Fruit fly (Drosophila melanogaster): ENCODE measurements around the gene CG32856.

CG32856 gene

DNA sequence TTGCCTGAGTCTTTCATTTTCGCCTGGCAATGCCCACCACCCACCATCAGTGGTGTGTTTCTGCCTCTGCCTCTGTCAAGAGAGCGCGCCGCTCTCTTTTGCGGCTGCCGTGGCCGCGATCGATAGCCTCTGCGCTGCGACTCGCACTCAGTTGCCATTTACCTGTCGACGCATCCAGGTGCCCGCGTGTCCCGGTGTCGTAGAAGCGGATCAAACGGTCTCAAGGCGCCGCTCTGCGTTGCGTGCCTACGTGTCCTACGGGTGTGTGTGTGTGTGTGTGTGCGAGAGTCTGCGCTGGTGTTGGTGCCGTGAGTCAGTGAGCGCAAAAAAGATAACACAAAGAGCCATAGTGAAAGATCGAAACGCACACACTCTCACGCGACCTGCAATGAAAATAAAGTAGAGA is 44.4 kb downstream of the CG32856 start, which contains the start of gene Fbxl7 (continued):
- 0 out of 4 replicates have a peak, but pooled peaks have one; percentile 56 for TF ChIP-seq chinmo (GFP tag; IDR thresholded peaks at IDR 0.05; ENCODE audit: partially characterized antibody)
- TF ChIP-seq CG7987 (GFP tag; optimal IDR thresholded peaks at IDR 0.05), result peak; percentile 14
- peak; percentile 62 for TF ChIP-seq CG9215 (GFP tag; IDR thresholded peaks at IDR 0.05)
- TF ChIP-seq gce (GFP tag; IDR thresholded peaks at IDR 0.05), result peak; percentile 51; the same call in 1 of the 3 replicates
- TF ChIP-seq NK7.1 (GFP tag; optimal IDR thresholded peaks at IDR 0.05), result no peak
- peak; percentile 17 for TF ChIP-seq lbe (GFP tag; optimal IDR thresholded peaks at IDR 0.05)
- TF ChIP-seq Dip2 (GFP tag; IDR thresholded peaks at IDR 0.05), result no peak
- TF ChIP-seq Bdp1 (GFP tag; optimal IDR thresholded peaks at IDR 0.05), result no peak
- TF ChIP-seq Mrtf (GFP tag; IDR thresholded peaks at IDR 0.05), result no peak
- peak; percentile 24; the same call in 1 of the 2 replicates for TF ChIP-seq Adf1 (GFP tag; IDR thresholded peaks at IDR 0.05)
- TF ChIP-seq sob (GFP tag; IDR thresholded peaks at IDR 0.05), result 0 out of 2 replicates have a peak, but pooled peaks have one; percentile 6
- peak; percentile 61; the same call in 2 of the 3 replicates for TF ChIP-seq sr (GFP tag; IDR thresholded peaks at IDR 0.05)
- TF ChIP-seq NFAT (GFP tag; IDR thresholded peaks at IDR 0.05), result 0 out of 2 replicates have a peak, but pooled peaks have one; percentile 30
- TF ChIP-seq hth (optimal IDR thresholded peaks at IDR 0.05), result no peak
- peak; percentile 60 for TF ChIP-seq Side (GFP tag; optimal IDR thresholded peaks at IDR 0.05)
- TF ChIP-seq Ssrp (tag; optimal IDR thresholded peaks at IDR 0.05), result no peak
- TF ChIP-seq CG8944 (GFP tag; optimal IDR thresholded peaks at IDR 0.05), result peak; percentile 7
- peak; percentile 39; the same call in 1 of the 3 replicates for TF ChIP-seq zfh1 (GFP tag; IDR thresholded peaks at IDR 0.05)
- no peak for TF ChIP-seq CG6654 (GFP tag; optimal IDR thresholded peaks at IDR 0.05)
- TF ChIP-seq vvl (GFP tag; IDR thresholded peaks at IDR 0.05), result peak; percentile 61
- peak; percentile 93 for TF ChIP-seq z (GFP tag; IDR thresholded peaks at IDR 0.05)
- TF ChIP-seq CG13287 (GFP tag; IDR thresholded peaks at IDR 0.05; ENCODE audit: partially characterized antibody), result peak; percentile 11; the same call in 1 of the 2 replicates
- peak; percentile 13 for TF ChIP-seq ac (GFP tag; optimal IDR thresholded peaks at IDR 0.05)
- TF ChIP-seq Rfx (GFP tag; IDR thresholded peaks at IDR 0.05), result 0 out of 2 replicates have a peak, but pooled peaks have one; percentile 20
- peak; percentile 87 for TF ChIP-seq CG8478 (optimal IDR thresholded peaks at IDR 0.05)
- TF ChIP-seq CG18764 (GFP tag; optimal IDR thresholded peaks at IDR 0.05), result no peak
- no peak for TF ChIP-seq Hmx (GFP tag; optimal IDR thresholded peaks at IDR 0.05)
- TF ChIP-seq slbo (GFP tag; IDR thresholded peaks at IDR 0.05), result peak; percentile 22; the same call in 1 of the 2 replicates
- TF ChIP-seq Bgb (GFP tag; IDR thresholded peaks at IDR 0.05; ENCODE audit: partially characterized antibody), result peak; percentile 46; the same call in 1 of the 2 replicates
- peak; percentile 86 for TF ChIP-seq onecut (GFP tag; IDR thresholded peaks at IDR 0.05)
- TF ChIP-seq amos (GFP tag; IDR thresholded peaks at IDR 0.05; ENCODE audit: partially characterized antibody), result peak; percentile 35
- no peak for TF ChIP-seq lov (optimal IDR thresholded peaks at IDR 0.05)
- TF ChIP-seq lov (GFP tag; IDR thresholded peaks at IDR 0.05), result peak; percentile 52; the same call in 1 of the 3 replicates
- TF ChIP-seq pros (GFP tag; optimal IDR thresholded peaks at IDR 0.05), result peak; percentile 84
- 0 out of 3 replicates have a peak, but pooled peaks have one; percentile 33 for TF ChIP-seq Opbp (GFP tag; IDR thresholded peaks at IDR 0.05; ENCODE audit: partially characterized antibody)
- peak; percentile 43 to 78 for TF ChIP-seq Trl (optimal IDR thresholded peaks at IDR 0.05)
- TF ChIP-seq Trl (GFP tag; optimal IDR thresholded peaks at IDR 0.05), result peak; percentile 26
- no peak for TF ChIP-seq slp2 (GFP tag; optimal IDR thresholded peaks at IDR 0.05)
- peak; percentile 29; the same call in 1 of the 2 replicates for TF ChIP-seq ara (GFP tag; IDR thresholded peaks at IDR 0.05)
- TF ChIP-seq tll (GFP tag; optimal IDR thresholded peaks at IDR 0.05), result peak in 1 of 2 experiments; percentile 89
- TF ChIP-seq CG8924 (tag; optimal IDR thresholded peaks at IDR 0.05), result peak; percentile 35
- no peak for TF ChIP-seq br (optimal IDR thresholded peaks at IDR 0.05)
- 0 out of 2 replicates have a peak, but pooled peaks have one; percentile 7 for TF ChIP-seq H2.0 (GFP tag; IDR thresholded peaks at IDR 0.05)
- TF ChIP-seq CG34422 (GFP tag; IDR thresholded peaks at IDR 0.05), result 0 out of 3 replicates have a peak, but pooled peaks have one; percentile 32
- peak; percentile 49 for TF ChIP-seq Xbp1 (GFP tag; optimal IDR thresholded peaks at IDR 0.05)
- TF ChIP-seq Lim3 (GFP tag; IDR thresholded peaks at IDR 0.05), result no peak
- peak; percentile 38 for TF ChIP-seq CG17829 (tag; optimal IDR thresholded peaks at IDR 0.05)
- peak; percentile 26; the same call in 1 of the 2 replicates for TF ChIP-seq unc-4 (GFP tag; IDR thresholded peaks at IDR 0.05; ENCODE audit: partially characterized antibody)
- peak; percentile 64; the same call in 1 of the 2 replicates for TF ChIP-seq CG42726 (GFP tag; IDR thresholded peaks at IDR 0.05; ENCODE audit: partially characterized antibody)
- 0 out of 3 replicates have a peak, but pooled peaks have one; percentile 37 for TF ChIP-seq zen2 (GFP tag; IDR thresholded peaks at IDR 0.05; ENCODE audit: partially characterized antibody)
- TF ChIP-seq NC2β (GFP tag; optimal IDR thresholded peaks at IDR 0.05), result peak; percentile 17

All from whole organism, embryonic.